Worm (Caenorhabditis elegans) whole organism, young adult: ENCODE measurements around the gene C30F2.2.

Source experiments
- F49E8.2 ChIP-seq: sonication (generic microtip); optimal IDR thresholded peaks from 3 replicates; lab custom pipeline; 2017; ENCODE audit warnings: missing genetic modification characterization, mild to moderate bottlenecking, missing compliant biosample characterization, antibody characterized with exemption, moderate library complexity; ENCODE audit not compliant: insufficient read depth
- hmg-20 ChIP-seq: fragments of 200-800 bp; sonication (Bioruptor generic); IDR thresholded peaks from 2 replicates; pipeline ENCODE4 v1.3.6; 2022; ENCODE audit warnings: missing genetic modification reagents, missing genetic modification characterization, missing compliant biosample characterization
- pha-4 ChIP-seq: fragments of 150-350 bp; sonication (generic microtip); optimal IDR thresholded peaks from 2 replicates; lab custom pipeline; 2014; ENCODE audit warnings: missing biosample characterization, missing genetic modification reagents, missing genetic modification characterization

ce11 chrX:16124794-16125193, 39.8 kb upstream of the C30F2.2 start:
- TF ChIP-seq F49E8.2 (no peak), hmg-20 (no peak), pha-4 (tag; lab: Kevin White, UChicago) (no peak)
